Worm (Caenorhabditis elegans) whole organism, early embryonic: Measurements from ENCODE around the gene R07E5.17.

Experiments used
- aly-1 ChIP-seq: sonication (generic microtip); optimal IDR thresholded peaks from 2 replicates; lab custom pipeline; 2016; ENCODE audit warnings: missing genetic modification characterization, missing compliant biosample characterization
- ama-1 ChIP-seq: fragments of 150-350 bp; optimal IDR thresholded peaks from 2 replicates; lab custom pipeline; 2014
- hmbx-1 ChIP-seq: sonication (generic microtip); optimal IDR thresholded peaks from 2 replicates; lab custom pipeline; 2016; ENCODE audit warnings: mild to moderate bottlenecking, missing genetic modification characterization, missing compliant biosample characterization
- pes-1 ChIP-seq: fragments of 200-800 bp; sonication (Bioruptor generic); IDR thresholded peaks from 2 replicates; pipeline ENCODE4 v1.3.6; 2022; ENCODE audit warnings: missing genetic modification reagents, missing genetic modification characterization, missing compliant biosample characterization

ce11 chrIII:4448029-4448428 is 43.8 kb upstream of the R07E5.17 start:
- TF ChIP-seq ama-1 (lab: Kevin White, UChicago) = no peak
- no peak for TF ChIP-seq hmbx-1 (tag; lab: Kevin White, UChicago)
- TF ChIP-seq aly-1 (tag; lab: Kevin White, UChicago) = no peak
- TF ChIP-seq pes-1 (GFP tag; lab: Robert Waterston, UW) = no peak
